Fruit fly (Drosophila melanogaster): ENCODE data around the gene Hers.

The Hers gene

dm6 chrX:19846701-19847383, 19.1 kb upstream of the Hers start (continued):
- TF ChIP-seq nerfin-1 (tag; optimal IDR thresholded peaks at IDR 0.05) (peak; percentile 90), CG11456 (GFP tag; IDR thresholded peaks at IDR 0.05) (peak; percentile 93), tup (GFP tag; optimal IDR thresholded peaks at IDR 0.05) (peak; percentile 74), gce (GFP tag; IDR thresholded peaks at IDR 0.05) (peak; percentile 86; the same call in 2 of the 3 replicates), CG12155 (GFP tag; optimal IDR thresholded peaks at IDR 0.05) (peak; percentile 88), CoRest (tag; optimal IDR thresholded peaks at IDR 0.05) (peak; percentile 96), dati (GFP tag; IDR thresholded peaks at IDR 0.05) (peak; percentile 85), CG2678 (tag; optimal IDR thresholded peaks at IDR 0.05) (peak; percentile 94), twi (tag; optimal IDR thresholded peaks at IDR 0.05) (peak; percentile 84), CG18011 (GFP tag; optimal IDR thresholded peaks at IDR 0.05) (peak; percentile 74), Awh (GFP tag; IDR thresholded peaks at IDR 0.05) (peak; percentile 95), HmgZ (tag; optimal IDR thresholded peaks at IDR 0.05) (peak; percentile 93), CG1792 (GFP tag; optimal IDR thresholded peaks at IDR 0.05) (peak; percentile 91), CG11247 (GFP tag; IDR thresholded peaks at IDR 0.05) (peak; percentile 91), Gsc (GFP tag; IDR thresholded peaks at IDR 0.05) (peak; percentile 88), CG7556 (GFP tag; optimal IDR thresholded peaks at IDR 0.05) (peak; percentile 90), CG5245 (GFP tag; optimal IDR thresholded peaks at IDR 0.05) (peak; percentile 94), Abd-B (GFP tag; optimal IDR thresholded peaks at IDR 0.05) (peak; percentile 96), CG16779 (GFP tag; IDR thresholded peaks at IDR 0.05) (peak; percentile 72; the same call in 1 of the 2 replicates), CG9876 (GFP tag; optimal IDR thresholded peaks at IDR 0.05) (peak; percentile 93), ERR (GFP tag; optimal IDR thresholded peaks at IDR 0.05) (peak; percentile 88), CHES-1-like (GFP tag; optimal IDR thresholded peaks at IDR 0.05) (peak; percentile 95), CG11504 (tag; optimal IDR thresholded peaks at IDR 0.05) (peak; percentile 95), HLHmδ (GFP tag; optimal IDR thresholded peaks at IDR 0.05) (no peak), NFAT (GFP tag; IDR thresholded peaks at IDR 0.05) (peak; percentile 86), exex (tag; optimal IDR thresholded peaks at IDR 0.05) (peak; percentile 66), Hr51 (GFP tag; optimal IDR thresholded peaks at IDR 0.05) (peak; percentile 92 to 95), HLH3B (GFP tag; IDR thresholded peaks at IDR 0.05) (peak; percentile 95), ci (GFP tag; IDR thresholded peaks at IDR 0.05) (peak; percentile 97), Ravus (GFP tag; IDR thresholded peaks at IDR 0.05) (peak; percentile 82), cato (GFP tag; optimal IDR thresholded peaks at IDR 0.05; ENCODE audit: borderline replicate concordance) (peak; percentile 88), sim (GFP tag; IDR thresholded peaks at IDR 0.05) (peak; percentile 80), CG16813 (GFP tag; IDR thresholded peaks at IDR 0.05; ENCODE audit: partially characterized antibody) (no peak), mirr (GFP tag; optimal IDR thresholded peaks at IDR 0.05) (peak; percentile 87), Bteb2 (GFP tag; optimal IDR thresholded peaks at IDR 0.05) (peak; percentile 84), fd96Cb (tag; optimal IDR thresholded peaks at IDR 0.05) (peak; percentile 96), CG10321 (GFP tag; IDR thresholded peaks at IDR 0.05) (peak; percentile 40; the same call in 1 of the 2 replicates), CG12219 (GFP tag; optimal IDR thresholded peaks at IDR 0.05) (peak; percentile 95), Kr (GFP tag; optimal IDR thresholded peaks at IDR 0.05) (peak; percentile 98), CG13123 (GFP tag; optimal IDR thresholded peaks at IDR 0.05) (peak; percentile 90), CG2116 (GFP tag; optimal IDR thresholded peaks at IDR 0.05) (peak; percentile 62), Lim3 (GFP tag; IDR thresholded peaks at IDR 0.05) (peak; percentile 86), CG6272 (GFP tag; IDR thresholded peaks at IDR 0.05) (peak; percentile 92), CG3065 (GFP tag; optimal IDR thresholded peaks at IDR 0.05) (peak; percentile 75), dpn (GFP tag; optimal IDR thresholded peaks at IDR 0.05) (peak; percentile 93 to 94), sna (GFP tag; IDR thresholded peaks at IDR 0.05; ENCODE audit: partially characterized antibody) (no peak), dimm (GFP tag; IDR thresholded peaks at IDR 0.05) (peak; percentile 88), CG7963 (GFP tag; IDR thresholded peaks at IDR 0.05; ENCODE audit: partially characterized antibody) (no peak), btn (GFP tag; optimal IDR thresholded peaks at IDR 0.05) (peak; percentile 93)
